Worm (Caenorhabditis elegans): ENCODE measurements around the gene grd-5.

- TF ChIP-seq pha-4 (tag; optimal IDR thresholded peaks at IDR 0.05) (no peak), mep-1 (tag; optimal IDR thresholded peaks at IDR 0.05) (no peak), ztf-11 (tag; optimal IDR thresholded peaks at IDR 0.05) (no peak), elt-3 (tag; optimal IDR thresholded peaks at IDR 0.05) (no peak), nhr-12 (tag; optimal IDR thresholded peaks at IDR 0.05) (no peak), snpc-4 (tag; optimal IDR thresholded peaks at IDR 0.05) (no peak)
Measured at ce11 chrV:8650365-8650764, 31.5 kb downstream of the grd-5 start.

Measured in whole organism, mixed stage, embryonic.